Worm (Caenorhabditis elegans) whole organism, L4 larva: ENCODE measurements around the gene F54D5.5.

Experiments used
- ZK337.2 ChIP-seq: fragments of 200-800 bp; sonication (Bioruptor generic); IDR thresholded peaks from 2 replicates; pipeline ENCODE4 v1.3.6; 2022; ENCODE audit warnings: missing genetic modification reagents, missing genetic modification characterization, missing compliant biosample characterization
- ceh-44 ChIP-seq: fragments of 200-800 bp; sonication (Bioruptor generic); IDR thresholded peaks from 2 replicates; pipeline ENCODE4 v1.3.6; 2022; ENCODE audit warnings: missing genetic modification reagents, missing genetic modification characterization, missing compliant biosample characterization
- daf-12 ChIP-seq: fragments of 150-350 bp; optimal IDR thresholded peaks from 2 replicates; lab custom pipeline; 2014; ENCODE audit warnings: missing biosample characterization, missing genetic modification reagents, missing genetic modification characterization
- dpl-1 ChIP-seq: fragments of 150-350 bp; optimal IDR thresholded peaks from 2 replicates; lab custom pipeline; 2014; ENCODE audit warnings: missing biosample characterization, missing genetic modification reagents, missing genetic modification characterization
- lin-38 ChIP-seq: fragments of 200-800 bp; sonication (Bioruptor generic); IDR thresholded peaks from 2 replicates; pipeline ENCODE4 v1.3.6; 2022; ENCODE audit warnings: missing genetic modification reagents, missing genetic modification characterization, missing compliant biosample characterization
- lin-39 ChIP-seq: fragments of 150-350 bp; optimal IDR thresholded peaks from 2 replicates; lab custom pipeline; 2014; ENCODE audit warnings: missing biosample characterization, missing genetic modification reagents, missing genetic modification characterization
- mes-2 ChIP-seq: sonication (generic microtip); optimal IDR thresholded peaks from 2 replicates; lab custom pipeline; 2016; ENCODE audit warnings: missing genotype, mild to moderate bottlenecking, missing genetic modification characterization, missing compliant biosample characterization; ENCODE audit not compliant: poor library complexity, severe bottlenecking
- nhr-11 ChIP-seq: fragments of 150-350 bp; optimal IDR thresholded peaks from 2 replicates; lab custom pipeline; 2014; ENCODE audit warnings: missing biosample characterization, missing genetic modification characterization
- nhr-237 ChIP-seq: sonication (generic microtip); optimal IDR thresholded peaks from 2 replicates; lab custom pipeline; 2017; ENCODE audit warnings: missing biosample characterization, missing genetic modification characterization
- tag-97 ChIP-seq: fragments of 200-800 bp; sonication (Bioruptor generic); IDR thresholded peaks from 2 replicates; pipeline ENCODE4 v1.3.6; 2022; ENCODE audit warnings: missing genetic modification characterization, missing compliant biosample characterization
- ztf-7 ChIP-seq: fragments of 150-350 bp; optimal IDR thresholded peaks from 2 replicates; lab custom pipeline; 2014; ENCODE audit warnings: missing biosample characterization, missing genetic modification characterization

DNA sequence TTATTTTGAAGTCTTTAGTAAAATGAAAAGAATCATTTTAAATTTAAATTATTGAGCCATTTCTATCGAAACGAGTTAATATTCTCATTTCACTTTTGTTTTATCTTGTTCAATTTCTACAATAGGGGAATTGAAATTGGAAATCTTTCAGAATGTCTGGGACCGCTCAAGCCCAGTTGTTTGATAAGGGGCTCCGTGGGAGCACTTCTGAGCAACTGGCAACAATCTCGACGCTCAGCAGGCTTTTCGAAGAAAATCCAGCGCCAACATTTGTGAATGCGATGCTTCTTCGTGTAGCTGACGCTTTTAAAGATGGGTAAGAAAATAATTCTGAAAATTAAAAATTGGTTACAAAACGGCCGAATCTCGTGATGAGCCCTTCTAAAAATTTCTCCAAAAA lies 15.9 kb upstream of the F54D5.5 start, which contains the start of gene ints-7:
- TF ChIP-seq tag-97 (no peak), mes-2 (tag; lab: Kevin White, UChicago) (no peak), ztf-7 (tag; lab: Kevin White, UChicago) (no peak), daf-12 (no peak), ceh-44 (GFP tag; lab: Robert Waterston, UW) (no peak), nhr-237 (no peak), ZK337.2 (GFP tag; lab: Robert Waterston, UW) (no peak), lin-39 (tag; lab: Kevin White, UChicago) (no peak), lin-38 (GFP tag; lab: Robert Waterston, UW) (peak; percentile 30; the same call in 1 of the 2 replicates), nhr-11 (tag; lab: Kevin White, UChicago) (no peak), dpl-1 (no peak)
